Fruit fly (Drosophila melanogaster): Measurements from ENCODE around the gene beta4GalT7.

- TF ChIP-seq Jra (GFP tag; optimal IDR thresholded peaks at IDR 0.05): no peak
- TF ChIP-seq Dfd (GFP tag; optimal IDR thresholded peaks at IDR 0.05): no peak
- no peak for TF ChIP-seq usp (GFP tag; optimal IDR thresholded peaks at IDR 0.05)
- TF ChIP-seq jim (GFP tag; optimal IDR thresholded peaks at IDR 0.05): no peak
- TF ChIP-seq ey (GFP tag; optimal IDR thresholded peaks at IDR 0.05): no peak
- no peak for TF ChIP-seq foxo (GFP tag; optimal IDR thresholded peaks at IDR 0.05)
- TF ChIP-seq Myc (optimal IDR thresholded peaks at IDR 0.05): no peak
- no peak for TF ChIP-seq h (GFP tag; optimal IDR thresholded peaks at IDR 0.05)
- TF ChIP-seq OdsH (GFP tag; optimal IDR thresholded peaks at IDR 0.05): no peak
These were observed at the start of gene beta4GalT7 for dm6 chr3R:25023056-25023455.
